Fruit fly (Drosophila melanogaster) whole organism, embryonic: ENCODE data around the gene VhaSFD.

ENCODE experiments used
- Antp ChIP-seq: fragments of 200-800 bp; sonication (Bioruptor generic); optimal IDR thresholded peaks from 3 replicates; lab custom pipeline; 2016; ENCODE audit warnings: missing biosample characterization, missing genetic modification characterization
- Awh ChIP-seq: fragments of 200-800 bp; sonication (Bioruptor generic); IDR thresholded peaks from 2 replicates; pipeline ENCODE4, ENCODE4 v1.3.6; 2022; ENCODE audit warnings: missing biosample characterization, missing genetic modification characterization
- BtbVII ChIP-seq: fragments of 200-800 bp; sonication (Bioruptor generic); optimal IDR thresholded peaks from 3 replicates; lab custom pipeline; 2017; ENCODE audit warnings: missing biosample characterization, mild to moderate bottlenecking, missing genetic modification characterization
- C15 ChIP-seq: fragments of 200-800 bp; sonication (Bioruptor generic); IDR thresholded peaks from 3 replicates; pipeline ENCODE4 v1.3.6; 2022; ENCODE audit warnings: missing biosample characterization, missing genetic modification characterization
- CG11696 ChIP-seq: fragments of 200-800 bp; sonication (Bioruptor generic); IDR thresholded peaks from 2 replicates; pipeline ENCODE4 v1.3.6; 2022; ENCODE audit warnings: missing biosample characterization, missing genetic modification characterization
- CG12071 ChIP-seq: fragments of 200-800 bp; sonication (Bioruptor generic); optimal IDR thresholded peaks from 3 replicates; lab custom pipeline; 2018; ENCODE audit warnings: missing biosample characterization, mild to moderate bottlenecking, missing genetic modification characterization
- CG1233 ChIP-seq: fragments of 200-800 bp; sonication (Bioruptor generic); optimal IDR thresholded peaks from 4 replicates; lab custom pipeline; 2018; ENCODE audit warnings: missing biosample characterization, mild to moderate bottlenecking, missing genetic modification characterization
- CG13296 ChIP-seq: fragments of 200-800 bp; sonication (Bioruptor generic); optimal IDR thresholded peaks from 3 replicates; lab custom pipeline; 2018; ENCODE audit warnings: missing biosample characterization, mild to moderate bottlenecking, missing genetic modification characterization
- CG13894 ChIP-seq: fragments of 200-800 bp; sonication (Bioruptor generic); optimal IDR thresholded peaks from 3 replicates; lab custom pipeline; 2018; ENCODE audit warnings: missing biosample characterization, mild to moderate bottlenecking, missing genetic modification characterization, moderate library complexity
- CG16863 ChIP-seq: fragments of 200-800 bp; sonication (Bioruptor generic); optimal IDR thresholded peaks from 3 replicates; lab custom pipeline; 2016; ENCODE audit warnings: missing biosample characterization, missing genetic modification characterization
- CG17328 ChIP-seq: fragments of 200-800 bp; sonication (Bioruptor generic); IDR thresholded peaks from 2 replicates; pipeline ENCODE4 v1.3.6; 2022; ENCODE audit warnings: missing biosample characterization, missing genetic modification characterization
- CG17802 ChIP-seq: fragments of 200-800 bp; sonication (Bioruptor generic); optimal IDR thresholded peaks from 2 replicates; lab custom pipeline; 2018; ENCODE audit warnings: missing biosample characterization, mild to moderate bottlenecking, missing genetic modification characterization, moderate library complexity
- CG18262 ChIP-seq: fragments of 200-800 bp; optimal IDR thresholded peaks from 3 replicates; lab custom pipeline; 2019; ENCODE audit warnings: missing biosample characterization, mild to moderate bottlenecking, missing genetic modification characterization, moderate library complexity
- CG2875 ChIP-seq: fragments of 200-800 bp; sonication (Bioruptor generic); optimal IDR thresholded peaks from 2 replicates; lab custom pipeline; 2017; ENCODE audit warnings: missing biosample characterization, mild to moderate bottlenecking, missing genetic modification characterization, missing genetic modification reagents
- CG4328 ChIP-seq: fragments of 200-800 bp; sonication (Bioruptor generic); optimal IDR thresholded peaks from 3 replicates; lab custom pipeline; 2017; ENCODE audit warnings: missing biosample characterization, missing genetic modification reagents, missing genetic modification characterization
- CG4707 ChIP-seq: fragments of 200-800 bp; sonication (Bioruptor generic); optimal IDR thresholded peaks from 2 replicates; lab custom pipeline; 2018; ENCODE audit warnings: missing biosample characterization, mild to moderate bottlenecking, missing genetic modification characterization, moderate library complexity
- CG6765 ChIP-seq: fragments of 200-800 bp; sonication (Bioruptor generic); optimal IDR thresholded peaks from 3 replicates; lab custom pipeline; 2017; ENCODE audit warnings: missing biosample characterization, mild to moderate bottlenecking, missing genetic modification characterization
- CG6854 ChIP-seq: fragments of 200-800 bp; sonication (Bioruptor generic); optimal IDR thresholded peaks from 3 replicates; lab custom pipeline; 2017; ENCODE audit warnings: missing biosample characterization, mild to moderate bottlenecking, missing genetic modification characterization
- CG7839 ChIP-seq: fragments of 200-800 bp; sonication (Bioruptor generic); optimal IDR thresholded peaks from 3 replicates; lab custom pipeline; 2018; ENCODE audit warnings: missing biosample characterization, mild to moderate bottlenecking, missing genetic modification characterization, moderate library complexity
- CG9609 ChIP-seq: fragments of 200-800 bp; sonication (Bioruptor generic); optimal IDR thresholded peaks from 3 replicates; lab custom pipeline; 2016; ENCODE audit warnings: missing biosample characterization, missing genetic modification characterization
- CkIIα-i1 ChIP-seq: fragments of 200-800 bp; sonication (Bioruptor generic); IDR thresholded peaks from 2 replicates; pipeline ENCODE4 v1.3.6; 2022; ENCODE audit warnings: missing biosample characterization, missing genetic modification characterization
- Dip3 ChIP-seq: fragments of 200-800 bp; sonication (Bioruptor generic); optimal IDR thresholded peaks from 3 replicates; lab custom pipeline; 2016; ENCODE audit warnings: missing biosample characterization, missing genetic modification characterization
- Eip74EF ChIP-seq, 2 experiments: fragments of 200-800 bp in 1 of 2; fragments of >200 bp in 1 of 2; sonication (Bioruptor generic) in 1 of 2; optimal IDR thresholded peaks; 2 replicates each; lab custom pipeline; 2017 to 2019; ENCODE audit warnings: missing biosample characterization in 2 of 2, missing genetic modification characterization in 2 of 2, mild to moderate bottlenecking in 1 of 2, moderate library complexity in 1 of 2
- HHEX ChIP-seq: fragments of 200-800 bp; sonication (Bioruptor generic); optimal IDR thresholded peaks from 3 replicates; lab custom pipeline; 2017; ENCODE audit warnings: missing biosample characterization, mild to moderate bottlenecking, missing genetic modification characterization, missing genetic modification reagents
- Hmx ChIP-seq: fragments of 200-800 bp; sonication (Bioruptor generic); optimal IDR thresholded peaks from 2 replicates; lab custom pipeline; 2016; ENCODE audit warnings: missing biosample characterization, missing genetic modification characterization
- Hr78 ChIP-seq, 2 experiments: fragments of 200-800 bp in 1 of 2; fragments of >200 bp in 1 of 2; sonication (Bioruptor generic) in 1 of 2; optimal IDR thresholded peaks; 2 replicates each; lab custom pipeline; 2017 to 2019; ENCODE audit warnings: missing biosample characterization in 2 of 2, missing genetic modification characterization in 2 of 2, mild to moderate bottlenecking in 1 of 2, moderate library complexity in 1 of 2
- Lpt ChIP-seq: fragments of >200 bp; optimal IDR thresholded peaks from 2 replicates; lab custom pipeline; 2018; ENCODE audit warnings: missing biosample characterization, missing genetic modification characterization
- Mrtf ChIP-seq: fragments of 200-800 bp; sonication (Bioruptor generic); IDR thresholded peaks from 3 replicates; pipeline ENCODE4 v1.3.6; 2022; ENCODE audit warnings: missing biosample characterization, missing genetic modification characterization
- Myb ChIP-seq: fragments of 200-800 bp; sonication (Bioruptor generic); optimal IDR thresholded peaks from 2 replicates; lab custom pipeline; 2016; ENCODE audit warnings: missing biosample characterization, missing genetic modification characterization
- NC2β ChIP-seq: fragments of 200-800 bp; sonication (Bioruptor generic); optimal IDR thresholded peaks from 2 replicates; lab custom pipeline; 2016; ENCODE audit warnings: missing biosample characterization, missing genetic modification characterization
- Sry-β ChIP-seq: fragments of 200-800 bp; sonication (Bioruptor generic); optimal IDR thresholded peaks from 2 replicates; lab custom pipeline; 2018; ENCODE audit warnings: missing biosample characterization, mild to moderate bottlenecking, missing genetic modification characterization, moderate library complexity
- ab ChIP-seq: fragments of 200-800 bp; sonication (Bioruptor generic); optimal IDR thresholded peaks from 2 replicates; lab custom pipeline; 2016; ENCODE audit warnings: missing biosample characterization, missing genetic modification characterization
- aop ChIP-seq: fragments of 200-800 bp; sonication (Bioruptor generic); IDR thresholded peaks from 2 replicates; pipeline ENCODE4 v1.3.6; 2022; ENCODE audit warnings: missing biosample characterization, missing genetic modification characterization
- ap ChIP-seq: fragments of 200-800 bp; sonication (Bioruptor generic); IDR thresholded peaks from 2 replicates; pipeline ENCODE4 v1.3.6; 2022; ENCODE audit warnings: missing biosample characterization, missing genetic modification characterization
- cas ChIP-seq: fragments of 200-800 bp; sonication (Bioruptor generic); IDR thresholded peaks from 2 replicates; pipeline ENCODE4 v1.3.6; 2022; ENCODE audit warnings: missing biosample characterization, missing genetic modification characterization
- chn ChIP-seq: fragments of 200-800 bp; sonication (Bioruptor generic); optimal IDR thresholded peaks from 2 replicates; lab custom pipeline; 2016; ENCODE audit warnings: missing biosample characterization, missing genetic modification characterization
- dmrt99B ChIP-seq: fragments of 200-800 bp; sonication (Bioruptor generic); optimal IDR thresholded peaks from 2 replicates; lab custom pipeline; 2018; ENCODE audit warnings: missing biosample characterization, mild to moderate bottlenecking, missing genetic modification characterization, moderate library complexity
- eyg ChIP-seq: fragments of 200-800 bp; sonication (Bioruptor generic); optimal IDR thresholded peaks from 3 replicates; lab custom pipeline; 2016; ENCODE audit warnings: missing biosample characterization, missing genetic modification characterization
- fru ChIP-seq: fragments of >200 bp; optimal IDR thresholded peaks from 2 replicates; lab custom pipeline; 2017
- gfzf ChIP-seq: fragments of 200-800 bp; sonication (Bioruptor generic); optimal IDR thresholded peaks from 2 replicates; lab custom pipeline; 2016; ENCODE audit warnings: missing biosample characterization, mild to moderate bottlenecking, missing genetic modification characterization, moderate library complexity
- kah ChIP-seq: fragments of 200-800 bp; sonication (Bioruptor generic); optimal IDR thresholded peaks from 2 replicates; lab custom pipeline; 2018; ENCODE audit warnings: missing biosample characterization, mild to moderate bottlenecking, missing genetic modification characterization
- kay ChIP-seq: fragments of 200-800 bp; sonication (Bioruptor generic); optimal IDR thresholded peaks from 2 replicates; lab custom pipeline; 2016; ENCODE audit warnings: missing biosample characterization, missing genetic modification characterization
- kni ChIP-seq: fragments of 200-800 bp; sonication (Bioruptor generic); optimal IDR thresholded peaks from 3 replicates; lab custom pipeline; 2017; ENCODE audit warnings: mild to moderate bottlenecking, missing biosample characterization, missing genetic modification reagents, missing genetic modification characterization
- lmd ChIP-seq: fragments of 200-800 bp; sonication (Bioruptor generic); IDR thresholded peaks from 2 replicates; pipeline ENCODE4 v1.3.6; 2022; ENCODE audit warnings: missing biosample characterization, missing genetic modification characterization
- nerfin-2 ChIP-seq: fragments of 200-800 bp; sonication (Bioruptor generic); IDR thresholded peaks from 2 replicates; pipeline ENCODE4 v1.3.6; 2022; ENCODE audit warnings: missing biosample characterization, missing genetic modification characterization; ENCODE audit not compliant: partially characterized antibody
- onecut ChIP-seq: fragments of 200-800 bp; sonication (Bioruptor generic); IDR thresholded peaks from 2 replicates; pipeline ENCODE4 v1.3.6; 2022; ENCODE audit warnings: missing biosample characterization, missing genetic modification characterization
- peb ChIP-seq: fragments of 200-800 bp; sonication (Bioruptor generic); IDR thresholded peaks from 2 replicates; pipeline ENCODE4 v1.3.6; 2022; ENCODE audit warnings: missing biosample characterization, missing genetic modification characterization
- phol ChIP-seq: fragments of 200-800 bp; sonication (Bioruptor generic); optimal IDR thresholded peaks from 3 replicates; lab custom pipeline; 2018; ENCODE audit warnings: missing biosample characterization, mild to moderate bottlenecking, missing genetic modification characterization, moderate library complexity
- schlank ChIP-seq: fragments of 200-800 bp; sonication (Bioruptor generic); optimal IDR thresholded peaks from 2 replicates; lab custom pipeline; 2018; ENCODE audit warnings: missing biosample characterization, mild to moderate bottlenecking, missing genetic modification characterization
- ttk ChIP-seq: fragments of 200-800 bp; sonication (Bioruptor generic); IDR thresholded peaks from 2 replicates; pipeline ENCODE4 v2.1.2; 2022; ENCODE audit warnings: missing biosample characterization, missing genetic modification characterization
- wek ChIP-seq: fragments of 200-800 bp; sonication (Bioruptor generic); optimal IDR thresholded peaks from 3 replicates; lab custom pipeline; 2018; ENCODE audit warnings: missing biosample characterization, mild to moderate bottlenecking, missing genetic modification characterization, moderate library complexity
- yki ChIP-seq: fragments of >200 bp; optimal IDR thresholded peaks from 3 replicates; lab custom pipeline; 2018

Gene VhaSFD

dm6 chr2L:16727578-16728023, at the start of gene VhaSFD (continued):
- TF ChIP-seq CG9609 (GFP tag; lab: Kevin White, UChicago) (no peak), CG17802 (tag; lab: Kevin White, UChicago) (no peak), yki (lab: Kevin White, UChicago) (no peak), Awh (GFP tag; lab: Robert Waterston, UW) (no peak), eyg (GFP tag; lab: Kevin White, UChicago) (no peak), CG18262 (tag; lab: Kevin White, UChicago) (peak; percentile 31), cas (GFP tag; lab: Robert Waterston, UW) (no peak), kni (GFP tag; lab: Kevin White, UChicago) (no peak), Dip3 (GFP tag; lab: Kevin White, UChicago) (peak; percentile 6), Myb (GFP tag; lab: Kevin White, UChicago) (peak; percentile 3), CG7839 (no peak), CG13296 (peak; percentile 23), kah (GFP tag; lab: Kevin White, UChicago) (no peak), Lpt (GFP tag; lab: Kevin White, UChicago) (no peak), CkIIα-i1 (no peak), Mrtf (GFP tag; lab: Robert Waterston, UW) (no peak), lmd (no peak), ap (GFP tag; lab: Robert Waterston, UW) (no peak), schlank (tag; lab: Kevin White, UChicago) (no peak), CG6765 (peak; percentile 62), CG4328 (peak; percentile 7), Eip74EF (GFP tag; optimal IDR thresholded peaks at IDR 0.05; lab: Kevin White, UChicago) (peak in 1 of 2 experiments; percentile 28), HHEX (no peak), fru (lab: Kevin White, UChicago) (no peak), Antp (GFP tag; lab: Kevin White, UChicago) (no peak), ab (GFP tag; lab: Kevin White, UChicago) (no peak), chn (GFP tag; lab: Kevin White, UChicago) (no peak), Hmx (GFP tag; lab: Kevin White, UChicago) (no peak), Sry-β (GFP tag; lab: Kevin White, UChicago) (no peak), nerfin-2 (GFP tag; lab: Robert Waterston, UW) (peak; percentile 76), CG2875 (GFP tag; lab: Kevin White, UChicago) (no peak), phol (peak; percentile 35), CG12071 (GFP tag; lab: Kevin White, UChicago) (no peak), dmrt99B (tag; lab: Kevin White, UChicago) (no peak), Hr78 (GFP tag; optimal IDR thresholded peaks at IDR 0.05; lab: Kevin White, UChicago) (no peak), NC2β (GFP tag; lab: Kevin White, UChicago) (no peak), aop (GFP tag; lab: Robert Waterston, UW) (no peak), peb (GFP tag; lab: Robert Waterston, UW) (no peak), CG4707 (no peak), gfzf (peak; percentile 19), ttk (GFP tag; lab: Robert Waterston, UW) (no peak), kay (GFP tag; lab: Kevin White, UChicago) (peak; percentile 2), CG17328 (0 out of 2 replicates have a peak, but pooled peaks have one; percentile 7), C15 (no peak), wek (GFP tag; lab: Kevin White, UChicago) (no peak), CG6854 (GFP tag; lab: Kevin White, UChicago) (peak; percentile 60), BtbVII (GFP tag; lab: Kevin White, UChicago) (peak; percentile 3), CG13894 (no peak), CG1233 (GFP tag; lab: Kevin White, UChicago) (peak; percentile 5), CG16863 (GFP tag; lab: Kevin White, UChicago) (no peak), CG11696 (GFP tag; lab: Robert Waterston, UW) (no peak), onecut (GFP tag; lab: Robert Waterston, UW) (no peak)
